Worm (Caenorhabditis elegans) whole organism, L3 larva: ENCODE results near the gene R05A10.1.

Source experiments
- nhr-23 ChIP-seq: fragments of 150-350 bp; optimal IDR thresholded peaks from 2 replicates; lab custom pipeline; 2014; ENCODE audit warnings: missing biosample characterization, missing genetic modification reagents, missing genetic modification characterization
- nhr-77 ChIP-seq: fragments of 150-350 bp; optimal IDR thresholded peaks from 2 replicates; lab custom pipeline; 2014; ENCODE audit warnings: missing biosample characterization, missing genetic modification characterization

The R05A10.1 gene

ce11 chrIV:14238976-14239375, 56.8 kb downstream of the R05A10.1 start, which contains the start of gene Y64G10A.1:
Y64G10A.1 (minus strand) TSS chrIV:14239076.
- TF ChIP-seq nhr-23 (tag; lab: Kevin White, UChicago) (no peak), nhr-77 (no peak)
